Worm (Caenorhabditis elegans) whole organism, mixed stage, embryonic: ENCODE data around the gene R193.6.

Source experiments
- ceh-43 ChIP-seq: fragments of 200-800 bp; sonication (Bioruptor generic); optimal IDR thresholded peaks from 2 replicates; lab custom pipeline; 2018; ENCODE audit warnings: mild to moderate bottlenecking, missing genetic modification characterization, moderate library complexity, missing compliant biosample characterization
- mab-5 ChIP-seq: fragments of 150-350 bp; optimal IDR thresholded peaks from 2 replicates; lab custom pipeline; 2014; ENCODE audit warnings: missing biosample characterization, missing genetic modification characterization
- nhr-237 ChIP-seq: fragments of 150-350 bp; optimal IDR thresholded peaks from 2 replicates; lab custom pipeline; 2014; ENCODE audit warnings: missing biosample characterization, missing genetic modification characterization
- pha-4 ChIP-seq: fragments of 150-350 bp; optimal IDR thresholded peaks from 2 replicates; lab custom pipeline; 2018; ENCODE audit warnings: missing biosample characterization, missing genetic modification reagents, missing genetic modification characterization
- sptf-1 ChIP-seq: sonication (generic microtip); optimal IDR thresholded peaks from 2 replicates; lab custom pipeline; 2017; ENCODE audit warnings: mild to moderate bottlenecking, missing genetic modification characterization, moderate library complexity, missing compliant biosample characterization
- unc-39 ChIP-seq: fragments of 150-350 bp; optimal IDR thresholded peaks from 2 replicates; lab custom pipeline; 2014; ENCODE audit warnings: missing biosample characterization, missing genetic modification characterization
- unc-62 ChIP-seq: fragments of 150-350 bp; optimal IDR thresholded peaks from 2 replicates; lab custom pipeline; 2014; ENCODE audit warnings: missing biosample characterization, missing genetic modification reagents, missing genetic modification characterization
- ztf-11 ChIP-seq: fragments of 150-350 bp; optimal IDR thresholded peaks from 2 replicates; lab custom pipeline; 2014; ENCODE audit warnings: missing biosample characterization, missing genetic modification characterization

DNA sequence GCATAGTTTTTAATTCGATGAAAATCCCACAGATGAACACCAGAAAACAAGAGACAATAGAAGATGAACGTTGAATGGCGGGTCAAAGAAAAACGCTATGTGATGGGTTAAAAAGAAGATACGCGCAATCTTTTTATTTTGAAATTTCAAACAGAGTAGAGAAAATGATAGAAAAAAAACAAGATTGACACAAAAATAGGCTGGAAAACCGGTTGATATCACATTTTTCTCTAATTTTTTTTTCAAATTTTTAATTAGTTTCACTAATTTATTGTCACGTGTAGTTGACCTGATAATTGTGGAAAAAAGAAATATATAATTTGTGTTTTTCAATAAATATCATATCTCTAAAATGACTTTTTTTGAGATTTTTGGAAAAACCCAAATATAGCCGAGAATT lies 24.4 kb upstream of the R193.6 start, which contains the start of gene C05D9.9:
- TF ChIP-seq unc-62: no peak
- no peak for TF ChIP-seq sptf-1 (tag; lab: Kevin White, UChicago)
- no peak for TF ChIP-seq ztf-11 (tag; lab: Kevin White, UChicago)
- no peak for TF ChIP-seq pha-4
- no peak for TF ChIP-seq mab-5 (tag; lab: Kevin White, UChicago)
- TF ChIP-seq nhr-237: no peak
- no peak for TF ChIP-seq unc-39 (tag; lab: Kevin White, UChicago)
- TF ChIP-seq ceh-43 (GFP tag; lab: Kevin White, UChicago): no peak
